Worm (Caenorhabditis elegans) whole organism, midembryonic: ENCODE data around the gene C47A10.12.

ENCODE experiments used
- cog-1 ChIP-seq: sonication (generic microtip); optimal IDR thresholded peaks from 2 replicates; lab custom pipeline; 2016; ENCODE audit warnings: missing genetic modification characterization, missing compliant biosample characterization
- ref-1 ChIP-seq: fragments of 200-800 bp; sonication (Bioruptor generic); conservative IDR thresholded peaks from 2 replicates; pipeline ENCODE4 v1.3.6; 2022; ENCODE audit warnings: missing genetic modification reagents, missing genetic modification characterization, missing compliant biosample characterization
- tab-1 ChIP-seq: fragments of 200-800 bp; sonication (Bioruptor generic); IDR thresholded peaks from 2 replicates; pipeline ENCODE4 v1.3.6; 2022; ENCODE audit warnings: missing genetic modification characterization, missing compliant biosample characterization
- ztf-23 ChIP-seq: fragments of 200-800 bp; sonication (Bioruptor generic); IDR thresholded peaks from 2 replicates; pipeline ENCODE4 v1.3.6; 2022; ENCODE audit warnings: missing genetic modification reagents, missing genetic modification characterization, missing compliant biosample characterization
- ztf-29 ChIP-seq: fragments of 200-800 bp; sonication (Bioruptor generic); IDR thresholded peaks from 2 replicates; pipeline ENCODE4 v1.3.6; 2022; ENCODE audit warnings: missing genetic modification reagents, missing genetic modification characterization, missing compliant biosample characterization

DNA sequence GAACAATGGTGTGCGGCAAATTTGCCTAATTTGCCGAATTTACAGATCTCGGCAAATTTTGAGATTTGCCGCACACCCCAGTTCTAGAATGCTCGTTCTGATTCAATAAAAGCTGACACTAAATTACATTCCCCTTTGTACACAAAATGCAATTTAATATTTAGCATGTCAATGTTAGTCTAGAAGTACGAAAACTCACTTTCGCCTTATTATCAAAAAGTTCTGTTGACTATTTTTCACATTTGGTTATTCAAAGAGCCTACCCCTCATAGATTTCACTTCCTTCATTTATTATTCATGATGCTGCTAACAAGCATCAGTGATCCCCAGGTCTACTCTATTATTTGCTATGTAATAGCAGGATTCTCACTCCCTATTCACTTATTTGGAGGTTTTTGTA, 40.8 kb downstream of the C47A10.12 start, which contains the start of gene srh-298:
- no peak for TF ChIP-seq tab-1 (GFP tag; lab: Robert Waterston, UW)
- no peak for TF ChIP-seq ref-1
- TF ChIP-seq ztf-23 (GFP tag; lab: Robert Waterston, UW) = no peak
- no peak for TF ChIP-seq cog-1 (tag; lab: Kevin White, UChicago)
- no peak for TF ChIP-seq ztf-29 (GFP tag; lab: Robert Waterston, UW)
